Fruit fly (Drosophila melanogaster): Measurements from ENCODE around the gene Cp19.
A peak's percentile ranks its signal among the peaks of the same experiment; 100 is the strongest.

Gene Cp19

DNA sequence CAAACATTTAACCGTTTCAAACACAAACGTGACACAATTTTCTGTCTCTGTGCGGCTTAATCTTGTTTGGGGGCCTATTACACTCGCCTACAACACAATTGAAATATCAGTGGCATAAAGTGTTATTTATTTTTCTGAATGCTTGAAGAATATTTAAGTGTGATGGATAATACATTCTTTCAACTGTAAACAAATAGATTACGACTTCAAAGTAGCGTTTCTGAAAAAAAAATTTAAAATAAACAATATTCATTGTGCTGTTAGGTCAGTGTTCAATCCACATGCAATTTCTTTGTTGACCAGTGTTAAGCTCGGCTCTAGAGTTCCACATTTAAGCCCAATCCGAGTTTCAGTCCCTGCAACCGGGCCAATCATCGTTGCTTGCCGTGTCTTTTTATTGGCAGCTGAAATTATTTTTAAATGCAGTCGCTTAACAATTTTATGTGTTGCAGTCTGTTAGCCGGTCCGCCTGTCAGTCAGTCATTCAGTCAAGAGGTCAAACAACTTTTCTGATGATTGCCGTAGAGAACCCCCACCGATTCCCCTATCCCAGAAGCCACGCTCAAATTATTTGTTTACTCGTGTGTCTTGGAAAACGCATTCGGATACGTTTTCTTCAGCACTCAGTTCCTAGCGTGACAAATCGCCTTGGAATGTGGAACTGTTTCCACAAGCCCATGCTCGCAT is 43.5 kb downstream of the Cp19 start (continued):
- TF ChIP-seq Fer1 (GFP tag; optimal IDR thresholded peaks at IDR 0.05) (no peak), caup (GFP tag; optimal IDR thresholded peaks at IDR 0.05; ENCODE audit: severe bottlenecking) (peak; percentile 25), tap (tag; optimal IDR thresholded peaks at IDR 0.05) (peak; percentile 67), CG43689 (GFP tag; IDR thresholded peaks at IDR 0.05) (no peak), bab2 (GFP tag; optimal IDR thresholded peaks at IDR 0.05) (peak; percentile 45), CHES-1-like (GFP tag; optimal IDR thresholded peaks at IDR 0.05) (no peak), ranshi (GFP tag; IDR thresholded peaks at IDR 0.05) (0 out of 2 replicates have a peak, but pooled peaks have one; percentile 57), CG17186 (GFP tag; optimal IDR thresholded peaks at IDR 0.05) (no peak), jumu (GFP tag; optimal IDR thresholded peaks at IDR 0.05) (peak; percentile 19), Vsx1 (GFP tag; optimal IDR thresholded peaks at IDR 0.05) (peak; percentile 8), rib (GFP tag; IDR thresholded peaks at IDR 0.05) (no peak), CG9932 (GFP tag; IDR thresholded peaks at IDR 0.05) (no peak), CG13123 (GFP tag; optimal IDR thresholded peaks at IDR 0.05) (peak; percentile 36), CG1792 (GFP tag; optimal IDR thresholded peaks at IDR 0.05) (no peak), CG5953 (GFP tag; IDR thresholded peaks at IDR 0.05) (peak; percentile 56; the same call in 1 of the 2 replicates), Sry-δ (GFP tag; optimal IDR thresholded peaks at IDR 0.05) (no peak), NfI (GFP tag; optimal IDR thresholded peaks at IDR 0.05) (peak; percentile 73), Dp (GFP tag; optimal IDR thresholded peaks at IDR 0.05) (no peak), Optix (GFP tag; IDR thresholded peaks at IDR 0.05) (no peak; the same call in 2 of the 3 replicates), Gsc (GFP tag; IDR thresholded peaks at IDR 0.05) (no peak), CG2712 (tag; optimal IDR thresholded peaks at IDR 0.05) (peak; percentile 87), bbx (GFP tag; IDR thresholded peaks at IDR 0.05; ENCODE audit: partially characterized antibody) (no peak), CG30020 (tag; optimal IDR thresholded peaks at IDR 0.05) (no peak), Hr39 (optimal IDR thresholded peaks at IDR 0.05) (no peak), NK7.1 (GFP tag; optimal IDR thresholded peaks at IDR 0.05) (peak; percentile 39), ems (GFP tag; optimal IDR thresholded peaks at IDR 0.05) (no peak), CoRest (tag; optimal IDR thresholded peaks at IDR 0.05) (peak; percentile 82), lov (optimal IDR thresholded peaks at IDR 0.05) (no peak), lov (GFP tag; IDR thresholded peaks at IDR 0.05) (peak; percentile 65; the same call in 1 of the 3 replicates), CG1024 (GFP tag; IDR thresholded peaks at IDR 0.05) (no peak), Nf-YC (tag; optimal IDR thresholded peaks at IDR 0.05) (peak; percentile 43), phol (tag; optimal IDR thresholded peaks at IDR 0.05) (peak; percentile 79), kah (GFP tag; optimal IDR thresholded peaks at IDR 0.05) (no peak), Side (GFP tag; optimal IDR thresholded peaks at IDR 0.05) (peak; percentile 52), Adf1 (GFP tag; IDR thresholded peaks at IDR 0.05) (no peak), CG16815 (GFP tag; optimal IDR thresholded peaks at IDR 0.05) (peak; percentile 41), CG7372 (GFP tag; IDR thresholded peaks at IDR 0.05) (peak; percentile 43; the same call in 1 of the 2 replicates), CG3847 (GFP tag; IDR thresholded peaks at IDR 0.05) (peak; percentile 51), CG14050 (GFP tag; IDR thresholded peaks at IDR 0.05) (peak; percentile 59), Jarid2 (GFP tag; optimal IDR thresholded peaks at IDR 0.05) (peak; percentile 33), repo (GFP tag; optimal IDR thresholded peaks at IDR 0.05) (no peak), eve (GFP tag; optimal IDR thresholded peaks at IDR 0.05) (peak in 1 of 2 experiments; percentile 96), CG10366 (GFP tag; IDR thresholded peaks at IDR 0.05) (peak; percentile 56; the same call in 1 of the 2 replicates), Mrtf (GFP tag; IDR thresholded peaks at IDR 0.05) (peak; percentile 53; the same call in 2 of the 3 replicates), CG6175 (GFP tag; IDR thresholded peaks at IDR 0.05) (no peak), Ptx1 (GFP tag; IDR thresholded peaks at IDR 0.05) (peak; percentile 72), ase (GFP tag; IDR thresholded peaks at IDR 0.05) (peak; percentile 31; the same call in 2 of the 3 replicates), Rfx (GFP tag; IDR thresholded peaks at IDR 0.05) (0 out of 2 replicates have a peak, but pooled peaks have one; percentile 31), CG12659 (GFP tag; optimal IDR thresholded peaks at IDR 0.05) (peak; percentile 53), dpn (GFP tag; optimal IDR thresholded peaks at IDR 0.05) (peak; percentile 4 to 77), kni (GFP tag; optimal IDR thresholded peaks at IDR 0.05) (peak; percentile 81)
